Fruit fly (Drosophila melanogaster) whole organism, embryonic: Measurements from ENCODE around the gene wam.

Source experiments
- Eip74EF ChIP-seq, 2 experiments: fragments of 200-800 bp in 1 of 2; fragments of >200 bp in 1 of 2; sonication (Bioruptor generic) in 1 of 2; optimal IDR thresholded peaks; 2 replicates each; lab custom pipeline; 2017 to 2019; ENCODE audit warnings: missing biosample characterization in 2 of 2, missing genetic modification characterization in 2 of 2, mild to moderate bottlenecking in 1 of 2, moderate library complexity in 1 of 2
- MBD-R2 ChIP-seq: fragments of 200-800 bp; sonication (Bioruptor generic); IDR thresholded peaks from 2 replicates; pipeline ENCODE4 v1.3.6; 2022; ENCODE audit warnings: missing biosample characterization, missing genetic modification characterization
- NC2β ChIP-seq: fragments of 200-800 bp; sonication (Bioruptor generic); optimal IDR thresholded peaks from 2 replicates; lab custom pipeline; 2016; ENCODE audit warnings: missing biosample characterization, missing genetic modification characterization
- cwo ChIP-seq: fragments of 200-800 bp; sonication (Bioruptor generic); optimal IDR thresholded peaks from 3 replicates; lab custom pipeline; 2017; ENCODE audit warnings: missing biosample characterization, missing genetic modification characterization, mild to moderate bottlenecking, moderate library complexity, missing genetic modification reagents

- TF ChIP-seq NC2β (GFP tag; lab: Kevin White, UChicago) (no peak), cwo (GFP tag; lab: Kevin White, UChicago) (no peak), MBD-R2 (GFP tag; lab: Robert Waterston, UW) (no peak), Eip74EF (GFP tag; optimal IDR thresholded peaks at IDR 0.05; lab: Kevin White, UChicago) (no peak)
Measured at dm6 chr3R:23320251-23320650, 32.4 kb upstream of the wam start.
